Fruit fly (Drosophila melanogaster) whole organism, embryonic: ENCODE measurements around the gene Shaw.

Source experiments
- B-H1 ChIP-seq: fragments of 200-800 bp; sonication (Bioruptor generic); IDR thresholded peaks from 3 replicates; pipeline ENCODE4 v1.3.6; 2022; ENCODE audit warnings: missing biosample characterization, missing genetic modification characterization
- CG10543 ChIP-seq: fragments of 200-800 bp; sonication (Bioruptor generic); optimal IDR thresholded peaks from 3 replicates; lab custom pipeline; 2017; ENCODE audit warnings: missing biosample characterization, mild to moderate bottlenecking, missing genetic modification characterization, moderate library complexity
- CG11247 ChIP-seq: fragments of 200-800 bp; sonication (Bioruptor generic); IDR thresholded peaks from 2 replicates; pipeline ENCODE4 v1.3.6; 2022; ENCODE audit warnings: missing biosample characterization, missing genetic modification characterization
- CG14860 ChIP-seq: fragments of 200-800 bp; sonication (Bioruptor generic); IDR thresholded peaks from 3 replicates; pipeline ENCODE4 v1.3.6; 2022; ENCODE audit warnings: missing biosample characterization, missing genetic modification characterization; ENCODE audit not compliant: partially characterized antibody
- CG14965 ChIP-seq: fragments of 200-800 bp; sonication (Bioruptor generic); optimal IDR thresholded peaks from 2 replicates; lab custom pipeline; 2016; ENCODE audit warnings: missing biosample characterization, missing genetic modification characterization, borderline replicate concordance
- CG1792 ChIP-seq: fragments of 200-800 bp; sonication (Bioruptor generic); optimal IDR thresholded peaks from 2 replicates; lab custom pipeline; 2016; ENCODE audit warnings: missing biosample characterization, missing genetic modification characterization
- CG2889 ChIP-seq: fragments of 200-800 bp; sonication (Bioruptor generic); IDR thresholded peaks from 3 replicates; pipeline ENCODE4 v1.3.6; 2022; ENCODE audit warnings: missing biosample characterization, missing genetic modification characterization
- CG32772 ChIP-seq: fragments of 200-800 bp; sonication (Bioruptor generic); IDR thresholded peaks from 2 replicates; pipeline ENCODE4 v1.3.6; 2022; ENCODE audit warnings: missing biosample characterization, missing genetic modification characterization
- CG6175 ChIP-seq: fragments of 200-800 bp; sonication (Bioruptor generic); IDR thresholded peaks from 3 replicates; pipeline ENCODE4 v1.3.6; 2022; ENCODE audit warnings: missing biosample characterization, missing genetic modification characterization
- CG6765 ChIP-seq: fragments of 200-800 bp; sonication (Bioruptor generic); optimal IDR thresholded peaks from 3 replicates; lab custom pipeline; 2017; ENCODE audit warnings: missing biosample characterization, mild to moderate bottlenecking, missing genetic modification characterization
- CG7271 ChIP-seq: fragments of 200-800 bp; sonication (Bioruptor generic); optimal IDR thresholded peaks from 2 replicates; lab custom pipeline; 2018; ENCODE audit warnings: missing biosample characterization, mild to moderate bottlenecking, missing genetic modification characterization, moderate library complexity
- CG7357 ChIP-seq: fragments of 200-800 bp; sonication (Bioruptor generic); IDR thresholded peaks from 3 replicates; pipeline ENCODE4 v1.3.6; 2022; ENCODE audit warnings: missing biosample characterization, missing genetic modification characterization
- CG8290 ChIP-seq, 3 experiments: fragments of 200-800 bp; sonication (Bioruptor generic); optimal IDR thresholded peaks; 2 replicates each; lab custom pipeline; 2016 to 2019; ENCODE audit warnings: missing biosample characterization in 3 of 3, missing genetic modification characterization in 3 of 3, mild to moderate bottlenecking in 2 of 3, moderate library complexity in 1 of 3
- Dad ChIP-seq: fragments of 200-800 bp; sonication (Bioruptor generic); optimal IDR thresholded peaks from 3 replicates; lab custom pipeline; 2016; ENCODE audit warnings: missing biosample characterization, missing genetic modification characterization
- Dbx ChIP-seq: fragments of 200-800 bp; sonication (Bioruptor generic); IDR thresholded peaks from 3 replicates; pipeline ENCODE4 v1.3.6; 2022; ENCODE audit warnings: missing biosample characterization, missing genetic modification characterization
- Dip2 ChIP-seq: fragments of 200-800 bp; sonication (Bioruptor generic); IDR thresholded peaks from 2 replicates; pipeline ENCODE4 v1.3.6; 2022; ENCODE audit warnings: missing biosample characterization, missing genetic modification characterization
- Doc2 ChIP-seq: fragments of 200-800 bp; sonication (Bioruptor generic); IDR thresholded peaks from 2 replicates; pipeline ENCODE4 v1.3.6; 2022; ENCODE audit warnings: missing biosample characterization, missing genetic modification characterization
- Drgx ChIP-seq: fragments of 200-800 bp; sonication (Bioruptor generic); IDR thresholded peaks from 2 replicates; pipeline ENCODE4 v1.3.6; 2022; ENCODE audit warnings: missing biosample characterization, missing genetic modification characterization
- Eip74EF ChIP-seq, 2 experiments: fragments of 200-800 bp in 1 of 2; fragments of >200 bp in 1 of 2; sonication (Bioruptor generic) in 1 of 2; optimal IDR thresholded peaks; 2 replicates each; lab custom pipeline; 2017 to 2019; ENCODE audit warnings: missing biosample characterization in 2 of 2, missing genetic modification characterization in 2 of 2, mild to moderate bottlenecking in 1 of 2, moderate library complexity in 1 of 2
- Fer3 ChIP-seq: fragments of 200-800 bp; sonication (Bioruptor generic); optimal IDR thresholded peaks from 2 replicates; lab custom pipeline; 2018; ENCODE audit warnings: missing biosample characterization, mild to moderate bottlenecking, missing genetic modification characterization, moderate library complexity
- Gug ChIP-seq: fragments of 200-800 bp; sonication (Bioruptor generic); IDR thresholded peaks from 4 replicates; pipeline ENCODE4 v1.3.6; 2022; ENCODE audit warnings: missing biosample characterization, missing genetic modification characterization
- Hr39 ChIP-seq: fragments of >200 bp; optimal IDR thresholded peaks from 2 replicates; lab custom pipeline; 2017
- Mad ChIP-seq: fragments of 200-800 bp; sonication (Bioruptor generic); optimal IDR thresholded peaks from 2 replicates; lab custom pipeline; 2016; ENCODE audit warnings: missing biosample characterization, missing genetic modification characterization
- Nf-YB ChIP-seq: fragments of 200-800 bp; sonication (Bioruptor generic); optimal IDR thresholded peaks from 3 replicates; lab custom pipeline; 2019; ENCODE audit warnings: missing biosample characterization, mild to moderate bottlenecking, missing genetic modification characterization, moderate library complexity
- Oli ChIP-seq: fragments of 200-800 bp; sonication (Bioruptor generic); optimal IDR thresholded peaks from 2 replicates; lab custom pipeline; 2018; ENCODE audit warnings: missing biosample characterization, mild to moderate bottlenecking, missing genetic modification characterization, moderate library complexity
- Optix ChIP-seq: fragments of 200-800 bp; sonication (Bioruptor generic); IDR thresholded peaks from 3 replicates; pipeline ENCODE4 v1.3.6; 2022; ENCODE audit warnings: missing biosample characterization, missing genetic modification characterization
- Poxn ChIP-seq: fragments of 200-800 bp; sonication (Bioruptor generic); IDR thresholded peaks from 2 replicates; pipeline ENCODE4 v1.3.6; 2022; ENCODE audit warnings: missing biosample characterization, missing genetic modification characterization
- Six4 ChIP-seq: fragments of 200-800 bp; sonication (Bioruptor generic); optimal IDR thresholded peaks from 2 replicates; lab custom pipeline; 2016; ENCODE audit warnings: missing biosample characterization, missing genetic modification characterization
- TFAM ChIP-seq: fragments of 200-800 bp; sonication (Bioruptor generic); optimal IDR thresholded peaks from 2 replicates; lab custom pipeline; 2017; ENCODE audit warnings: missing biosample characterization, missing genetic modification characterization, inconsistent platforms
- amos ChIP-seq: fragments of 200-800 bp; sonication (Bioruptor generic); IDR thresholded peaks from 2 replicates; pipeline ENCODE4 v1.3.6; 2022; ENCODE audit warnings: missing biosample characterization, missing genetic modification characterization; ENCODE audit not compliant: partially characterized antibody
- bab2 ChIP-seq: fragments of 200-800 bp; sonication (Bioruptor generic); optimal IDR thresholded peaks from 2 replicates; lab custom pipeline; 2016; ENCODE audit warnings: missing biosample characterization, missing genetic modification characterization
- crc ChIP-seq: fragments of 200-800 bp; sonication (Bioruptor generic); optimal IDR thresholded peaks from 2 replicates; lab custom pipeline; 2016; ENCODE audit warnings: missing biosample characterization, missing genetic modification characterization
- crol ChIP-seq: fragments of 200-800 bp; sonication (Bioruptor generic); IDR thresholded peaks from 2 replicates; pipeline ENCODE4 v1.3.6; 2022; ENCODE audit warnings: missing biosample characterization, missing genetic modification characterization
- dpn ChIP-seq, 2 experiments: fragments of 200-800 bp; sonication (Bioruptor generic); optimal IDR thresholded peaks; 3 replicates each; lab custom pipeline; 2016; ENCODE audit warnings: missing biosample characterization in 2 of 2, missing genetic modification characterization in 2 of 2
- her ChIP-seq: fragments of 200-800 bp; sonication (Bioruptor generic); optimal IDR thresholded peaks from 2 replicates; lab custom pipeline; 2016; ENCODE audit warnings: missing biosample characterization, missing genetic modification characterization
- insv ChIP-seq, 2 experiments: fragments of 200-800 bp; sonication (Bioruptor generic); optimal IDR thresholded peaks; 3 replicates each; lab custom pipeline; 2016 to 2018; ENCODE audit warnings: missing biosample characterization in 2 of 2, missing genetic modification characterization in 2 of 2
- kay ChIP-seq: fragments of 200-800 bp; sonication (Bioruptor generic); optimal IDR thresholded peaks from 2 replicates; lab custom pipeline; 2016; ENCODE audit warnings: missing biosample characterization, missing genetic modification characterization
- ken ChIP-seq: fragments of 200-800 bp; sonication (Bioruptor generic); IDR thresholded peaks from 3 replicates; pipeline ENCODE4 v1.3.6; 2022; ENCODE audit warnings: missing biosample characterization, missing genetic modification characterization
- lov ChIP-seq, 2 experiments: fragments of 200-800 bp in 1 of 2; fragments of >200 bp in 1 of 2; sonication (Bioruptor generic) in 1 of 2; IDR thresholded peaks in 1 of 2; optimal IDR thresholded peaks in 1 of 2; 2 replicates in 1 of 2; 3 replicates in 1 of 2; pipeline versions ENCODE4 v1.3.6 to Lab custom; 2017 to 2022; ENCODE audit warnings: missing biosample characterization in 1 of 2, missing genetic modification characterization in 1 of 2
- nom ChIP-seq: fragments of 200-800 bp; sonication (Bioruptor generic); optimal IDR thresholded peaks from 2 replicates; lab custom pipeline; 2017; ENCODE audit warnings: missing biosample characterization, missing genetic modification characterization, mild to moderate bottlenecking, moderate library complexity, missing genetic modification reagents
- rib ChIP-seq: fragments of 200-800 bp; sonication (Bioruptor generic); IDR thresholded peaks from 2 replicates; pipeline ENCODE4 v1.3.6; 2022; ENCODE audit warnings: missing biosample characterization, missing genetic modification characterization
- salm ChIP-seq: fragments of 200-800 bp; sonication (Bioruptor generic); optimal IDR thresholded peaks from 2 replicates; lab custom pipeline; 2018; ENCODE audit warnings: missing biosample characterization, mild to moderate bottlenecking, missing genetic modification characterization
- sens-2 ChIP-seq: fragments of 200-800 bp; sonication (Bioruptor generic); IDR thresholded peaks from 2 replicates; pipeline ENCODE4 v1.3.6; 2022; ENCODE audit warnings: missing biosample characterization, missing genetic modification characterization
- sqz ChIP-seq: fragments of 200-800 bp; sonication (Bioruptor generic); optimal IDR thresholded peaks from 3 replicates; lab custom pipeline; 2018; ENCODE audit warnings: missing biosample characterization, mild to moderate bottlenecking, missing genetic modification characterization
- sug ChIP-seq: fragments of 200-800 bp; optimal IDR thresholded peaks from 2 replicates; lab custom pipeline; 2019; ENCODE audit warnings: missing biosample characterization, mild to moderate bottlenecking, missing genetic modification characterization, moderate library complexity
- tll ChIP-seq, 2 experiments: fragments of 200-800 bp in 1 of 2; fragments of >200 bp in 1 of 2; sonication (Bioruptor generic) in 1 of 2; optimal IDR thresholded peaks; 2 replicates each; lab custom pipeline; 2017 to 2019; ENCODE audit warnings: missing biosample characterization in 2 of 2, missing genetic modification characterization in 2 of 2, mild to moderate bottlenecking in 1 of 2, moderate library complexity in 1 of 2

Shaw gene

dm6 chr2L:3771109-3772067 lies 53.4 kb downstream of the Shaw start, which contains the start of gene bowl (continued):
- TF ChIP-seq CG6765 (peak; percentile 81), Six4 (GFP tag; lab: Kevin White, UChicago) (peak; percentile 88), her (GFP tag; lab: Kevin White, UChicago) (peak; percentile 89), Gug (GFP tag; lab: Robert Waterston, UW) (peak; percentile 77; the same call in 3 of the 4 replicates), bab2 (GFP tag; lab: Kevin White, UChicago) (peak; percentile 93), insv (GFP tag; optimal IDR thresholded peaks at IDR 0.05; lab: Kevin White, UChicago) (peak; percentile 36 to 59)

dm6 chr2L:3772068-3772428 lies 54.1 kb downstream of the Shaw start:
- TF ChIP-seq crol (GFP tag; lab: Robert Waterston, UW) (peak; percentile 90), tll (GFP tag; optimal IDR thresholded peaks at IDR 0.05; lab: Kevin White, UChicago) (no peak), CG11247 (GFP tag; lab: Robert Waterston, UW) (no peak), dpn (GFP tag; optimal IDR thresholded peaks at IDR 0.05; lab: Kevin White, UChicago) (no peak), nom (no peak), Mad (GFP tag; lab: Kevin White, UChicago) (no peak), CG14860 (no peak), Poxn (GFP tag; lab: Robert Waterston, UW) (no peak), CG32772 (GFP tag; lab: Robert Waterston, UW) (peak; percentile 10; the same call in 1 of the 2 replicates), crc (GFP tag; lab: Kevin White, UChicago) (no peak), sqz (GFP tag; lab: Kevin White, UChicago) (no peak), sug (peak; percentile 5), Doc2 (GFP tag; lab: Robert Waterston, UW) (no peak), CG7271 (tag; lab: Kevin White, UChicago) (no peak), TFAM (GFP tag; lab: Kevin White, UChicago) (no peak), Optix (GFP tag; lab: Robert Waterston, UW) (no peak), CG10543 (GFP tag; lab: Kevin White, UChicago) (no peak), ken (GFP tag; lab: Robert Waterston, UW) (no peak), CG14965 (GFP tag; lab: Kevin White, UChicago) (no peak), Nf-YB (GFP tag; lab: Kevin White, UChicago) (no peak), Dbx (no peak), Dad (GFP tag; lab: Kevin White, UChicago) (no peak), CG8290 (GFP tag; optimal IDR thresholded peaks at IDR 0.05; lab: Kevin White, UChicago) (no peak), CG8290 (tag; optimal IDR thresholded peaks at IDR 0.05; lab: Kevin White, UChicago) (peak in 1 of 2 experiments; percentile 24), lov (optimal IDR thresholded peaks at IDR 0.05; lab: Kevin White, UChicago) (no peak), lov (GFP tag; IDR thresholded peaks at IDR 0.05; lab: Robert Waterston, UW) (no peak), amos (no peak), salm (tag; lab: Kevin White, UChicago) (no peak), sens-2 (GFP tag; lab: Robert Waterston, UW) (0 out of 2 replicates have a peak, but pooled peaks have one; percentile 39), kay (GFP tag; lab: Kevin White, UChicago) (no peak), CG1792 (no peak), rib (GFP tag; lab: Robert Waterston, UW) (no peak), CG7357 (GFP tag; lab: Robert Waterston, UW) (no peak), CG6175 (GFP tag; lab: Robert Waterston, UW) (peak; percentile 89), Six4 (GFP tag; lab: Kevin White, UChicago) (no peak), Fer3 (tag; lab: Kevin White, UChicago) (no peak), Dip2 (GFP tag; lab: Robert Waterston, UW) (no peak), Oli (no peak), Eip74EF (GFP tag; optimal IDR thresholded peaks at IDR 0.05; lab: Kevin White, UChicago) (no peak), Hr39 (no peak), Drgx (GFP tag; lab: Robert Waterston, UW) (0 out of 2 replicates have a peak, but pooled peaks have one; percentile 4), CG2889 (GFP tag; lab: Robert Waterston, UW) (no peak), B-H1 (GFP tag; lab: Robert Waterston, UW) (no peak)
